Worm (Caenorhabditis elegans) whole organism, midembryonic: ENCODE measurements around the gene aakg-1.

Source experiments
- T22C8.4 ChIP-seq: fragments of 200-800 bp; sonication (Bioruptor generic); IDR thresholded peaks from 2 replicates; pipeline ENCODE4 v1.3.6; 2022; ENCODE audit warnings: missing genetic modification characterization, missing compliant biosample characterization
- flt-1 ChIP-seq: fragments of 200-800 bp; sonication (Bioruptor generic); IDR thresholded peaks from 2 replicates; pipeline ENCODE4 v1.3.6; 2022; ENCODE audit warnings: missing genetic modification characterization, missing compliant biosample characterization
- tab-1 ChIP-seq: fragments of 200-800 bp; sonication (Bioruptor generic); IDR thresholded peaks from 2 replicates; pipeline ENCODE4 v1.3.6; 2022; ENCODE audit warnings: missing genetic modification characterization, missing compliant biosample characterization
- ztf-29 ChIP-seq: fragments of 200-800 bp; sonication (Bioruptor generic); IDR thresholded peaks from 2 replicates; pipeline ENCODE4 v1.3.6; 2022; ENCODE audit warnings: missing genetic modification reagents, missing genetic modification characterization, missing compliant biosample characterization

ce11 chrIII:12599672-12600071, 24.5 kb upstream of the aakg-1 start, which contains the start of gene gldi-8:
- TF ChIP-seq T22C8.4 (GFP tag; lab: Robert Waterston, UW) (no peak), tab-1 (GFP tag; lab: Robert Waterston, UW) (no peak), flt-1 (GFP tag; lab: Robert Waterston, UW) (no peak), ztf-29 (no peak)
